Worm (Caenorhabditis elegans) whole organism, midembryonic: ENCODE measurements around the gene F43D2.7.

Experiments
- T22C8.4 ChIP-seq: fragments of 200-800 bp; sonication (Bioruptor generic); IDR thresholded peaks from 2 replicates; pipeline ENCODE4 v1.3.6; 2022; ENCODE audit warnings: missing genetic modification characterization, missing compliant biosample characterization
- cog-1 ChIP-seq: sonication (generic microtip); optimal IDR thresholded peaks from 2 replicates; lab custom pipeline; 2016; ENCODE audit warnings: missing genetic modification characterization, missing compliant biosample characterization
- flt-1 ChIP-seq: fragments of 200-800 bp; sonication (Bioruptor generic); IDR thresholded peaks from 2 replicates; pipeline ENCODE4 v1.3.6; 2022; ENCODE audit warnings: missing genetic modification characterization, missing compliant biosample characterization
- klf-2 ChIP-seq: fragments of 200-800 bp; sonication (Bioruptor generic); conservative IDR thresholded peaks from 2 replicates; pipeline ENCODE4 v1.3.6; 2022; ENCODE audit warnings: missing genetic modification reagents, missing genetic modification characterization, missing compliant biosample characterization
- med-1 ChIP-seq: sonication (generic microtip); optimal IDR thresholded peaks from 2 replicates; lab custom pipeline; 2017; ENCODE audit warnings: missing genetic modification characterization, mild to moderate bottlenecking, missing compliant biosample characterization, antibody characterized with exemption, missing genetic modification reagents; ENCODE audit not compliant: insufficient read depth
- ref-1 ChIP-seq: fragments of 200-800 bp; sonication (Bioruptor generic); conservative IDR thresholded peaks from 2 replicates; pipeline ENCODE4 v1.3.6; 2022; ENCODE audit warnings: missing genetic modification reagents, missing genetic modification characterization, missing compliant biosample characterization
- tab-1 ChIP-seq: fragments of 200-800 bp; sonication (Bioruptor generic); IDR thresholded peaks from 2 replicates; pipeline ENCODE4 v1.3.6; 2022; ENCODE audit warnings: missing genetic modification characterization, missing compliant biosample characterization
- ztf-23 ChIP-seq: fragments of 200-800 bp; sonication (Bioruptor generic); IDR thresholded peaks from 2 replicates; pipeline ENCODE4 v1.3.6; 2022; ENCODE audit warnings: missing genetic modification reagents, missing genetic modification characterization, missing compliant biosample characterization
- ztf-29 ChIP-seq: fragments of 200-800 bp; sonication (Bioruptor generic); IDR thresholded peaks from 2 replicates; pipeline ENCODE4 v1.3.6; 2022; ENCODE audit warnings: missing genetic modification reagents, missing genetic modification characterization, missing compliant biosample characterization

Gene F43D2.7

DNA sequence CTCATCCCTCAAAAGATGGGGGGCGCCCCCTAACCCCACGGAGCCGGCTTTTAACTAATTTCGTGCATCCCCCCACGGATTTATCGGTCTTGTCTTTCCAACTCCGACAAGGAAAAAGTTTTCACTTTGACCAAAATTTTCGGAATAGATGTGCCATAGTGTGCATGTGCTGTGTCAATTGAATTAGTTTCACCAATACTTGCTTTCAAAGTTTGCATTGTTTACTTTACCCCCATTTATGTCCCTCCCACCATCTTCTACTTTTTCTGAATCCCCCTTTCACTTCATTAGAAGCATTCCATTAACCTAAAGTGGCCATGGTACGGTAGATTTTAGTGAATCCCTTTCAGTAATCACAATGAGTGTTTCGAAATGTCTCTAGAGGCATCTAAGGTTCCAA is 22.3 kb downstream of the F43D2.7 start:
- no peak for TF ChIP-seq tab-1 (GFP tag; lab: Robert Waterston, UW)
- TF ChIP-seq klf-2: no peak
- TF ChIP-seq cog-1: no peak
- no peak for TF ChIP-seq flt-1 (GFP tag; lab: Robert Waterston, UW)
- no peak for TF ChIP-seq ref-1 (GFP tag; lab: Robert Waterston, UW)
- TF ChIP-seq ztf-23 (GFP tag; lab: Robert Waterston, UW): no peak

DNA sequence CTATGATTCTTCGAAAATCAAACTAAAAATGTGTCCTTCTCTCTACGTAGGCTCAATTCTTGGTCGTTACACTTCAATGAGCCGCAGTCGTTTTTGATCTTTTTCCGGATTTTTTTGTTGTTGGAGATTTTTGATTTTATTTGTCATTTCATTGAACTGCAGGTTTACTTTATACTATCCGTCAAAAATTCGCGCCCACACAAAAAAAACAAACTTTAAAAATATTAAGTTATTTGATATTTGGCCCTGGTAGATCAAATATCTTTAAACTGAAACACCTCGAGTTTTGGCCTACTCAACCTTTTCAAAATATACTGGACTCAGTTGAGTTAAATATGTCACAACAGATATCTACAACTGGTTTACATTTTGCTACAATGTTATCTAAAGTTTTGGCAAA is 24.3 kb downstream of the F43D2.7 start:
- TF ChIP-seq flt-1 (GFP tag; lab: Robert Waterston, UW) (no peak), klf-2 (no peak), T22C8.4 (GFP tag; lab: Robert Waterston, UW) (no peak), ztf-23 (GFP tag; lab: Robert Waterston, UW) (no peak), cog-1 (no peak), tab-1 (GFP tag; lab: Robert Waterston, UW) (no peak), med-1 (GFP tag; lab: Kevin White, UChicago) (no peak), ref-1 (GFP tag; lab: Robert Waterston, UW) (no peak)

DNA sequence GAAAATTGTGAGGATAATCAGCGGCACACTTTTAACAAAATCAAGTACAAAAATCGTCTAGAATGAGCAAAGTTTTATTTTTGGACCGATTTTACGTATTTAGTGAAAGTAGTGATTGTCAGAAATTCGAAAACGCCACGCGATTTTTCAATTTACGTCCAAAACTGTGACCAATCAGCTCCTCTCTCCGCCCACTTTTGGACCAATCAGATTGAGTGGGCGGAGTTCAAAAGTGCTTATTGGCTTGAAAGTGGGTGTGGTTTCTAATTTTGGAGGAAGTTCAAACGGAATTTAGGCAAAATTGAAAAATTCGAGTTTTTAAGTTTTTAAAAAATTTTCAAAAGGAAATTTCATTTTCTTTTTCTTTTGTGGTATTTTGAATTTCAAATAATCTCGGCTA is 25.5 kb downstream of the F43D2.7 start:
- no peak for TF ChIP-seq ztf-29 (GFP tag; lab: Robert Waterston, UW)
- no peak for TF ChIP-seq ref-1 (GFP tag; lab: Robert Waterston, UW)
- no peak for TF ChIP-seq ztf-23 (GFP tag; lab: Robert Waterston, UW)
- no peak for TF ChIP-seq flt-1 (GFP tag; lab: Robert Waterston, UW)
- TF ChIP-seq med-1 (GFP tag; lab: Kevin White, UChicago): no peak
- TF ChIP-seq T22C8.4 (GFP tag; lab: Robert Waterston, UW): no peak
- no peak for TF ChIP-seq cog-1
- TF ChIP-seq tab-1 (GFP tag; lab: Robert Waterston, UW): no peak
- TF ChIP-seq klf-2: no peak

DNA sequence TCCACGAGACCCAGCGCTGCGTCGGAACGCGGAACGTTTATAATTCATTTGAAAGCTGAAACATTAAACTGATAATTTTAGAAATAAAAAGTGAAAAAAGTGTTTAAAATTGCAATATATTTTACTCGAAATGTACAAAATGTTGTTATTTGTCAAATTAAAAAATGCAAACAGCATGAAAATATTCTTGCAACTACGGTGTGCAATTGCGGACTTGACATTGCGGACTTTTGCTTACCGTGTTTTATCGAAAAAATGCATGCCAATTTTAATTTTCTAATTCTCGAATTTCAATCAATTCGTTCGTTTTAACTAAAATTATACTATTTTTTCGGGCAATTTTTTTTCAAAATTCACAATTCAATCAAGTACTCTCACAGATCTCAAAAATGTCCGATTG is 27.8 kb downstream of the F43D2.7 start, which contains the start of the genes R11H6.5 and ccnk-1:
TSS of gene R11H6.5 (minus strand) at position 55 of the 400 bp plus-strand sequence.
TSS of gene ccnk-1 (plus strand) at position 381 of the 400 bp plus-strand sequence.
- TF ChIP-seq cog-1 (no peak), tab-1 (GFP tag; lab: Robert Waterston, UW) (no peak), med-1 (GFP tag; lab: Kevin White, UChicago) (no peak), klf-2 (no peak), ztf-23 (GFP tag; lab: Robert Waterston, UW) (no peak), flt-1 (GFP tag; lab: Robert Waterston, UW) (no peak), ref-1 (GFP tag; lab: Robert Waterston, UW) (no peak), T22C8.4 (GFP tag; lab: Robert Waterston, UW) (no peak), ztf-29 (GFP tag; lab: Robert Waterston, UW) (no peak)

- TF ChIP-seq ref-1 (GFP tag; lab: Robert Waterston, UW) (no peak), ztf-29 (GFP tag; lab: Robert Waterston, UW) (no peak), med-1 (GFP tag; lab: Kevin White, UChicago) (no peak), klf-2 (no peak), tab-1 (GFP tag; lab: Robert Waterston, UW) (no peak), T22C8.4 (GFP tag; lab: Robert Waterston, UW) (no peak), ztf-23 (GFP tag; lab: Robert Waterston, UW) (no peak)
Observed at ce11 chrV:14610781-14611180, 29.2 kb downstream of the F43D2.7 start.

ce11 chrV:14609643-14610042 is 30.3 kb downstream of the F43D2.7 start, which contains the start of gene R11H6.4:
TSS of gene R11H6.4 (plus strand) at chrV:14609943.
- TF ChIP-seq klf-2 (no peak), T22C8.4 (GFP tag; lab: Robert Waterston, UW) (no peak), cog-1 (no peak), ztf-23 (GFP tag; lab: Robert Waterston, UW) (no peak), ref-1 (GFP tag; lab: Robert Waterston, UW) (no peak), ztf-29 (GFP tag; lab: Robert Waterston, UW) (no peak), tab-1 (GFP tag; lab: Robert Waterston, UW) (no peak), flt-1 (GFP tag; lab: Robert Waterston, UW) (no peak), med-1 (GFP tag; lab: Kevin White, UChicago) (no peak)

DNA sequence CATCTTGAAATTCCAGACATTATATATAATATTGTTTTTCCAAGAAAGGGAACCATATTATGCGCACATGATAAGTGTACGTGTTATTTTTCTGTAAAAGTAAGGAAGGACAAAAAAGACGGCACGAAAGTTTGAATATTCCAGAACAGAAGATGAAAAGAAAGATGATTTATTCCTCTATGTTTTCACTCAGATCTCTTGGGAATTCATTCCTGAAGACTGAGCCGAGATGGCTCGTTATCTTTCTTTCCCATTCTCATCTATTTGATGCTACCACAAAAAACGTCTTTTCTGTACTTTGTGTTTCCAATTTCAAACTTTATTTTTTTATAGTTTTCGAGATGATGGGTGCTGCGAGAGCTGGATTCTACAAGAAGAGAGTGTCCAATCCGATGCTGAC is 36.2 kb downstream of the F43D2.7 start:
- TF ChIP-seq ztf-23 (GFP tag; lab: Robert Waterston, UW) (no peak), ref-1 (GFP tag; lab: Robert Waterston, UW) (no peak), klf-2 (no peak), T22C8.4 (GFP tag; lab: Robert Waterston, UW) (no peak), flt-1 (GFP tag; lab: Robert Waterston, UW) (no peak), ztf-29 (GFP tag; lab: Robert Waterston, UW) (no peak), med-1 (GFP tag; lab: Kevin White, UChicago) (no peak), tab-1 (GFP tag; lab: Robert Waterston, UW) (no peak), cog-1 (no peak)

ce11 chrV:14599972-14600371 is 40.0 kb downstream of the F43D2.7 start, which contains the start of gene glb-22:
TSS of gene glb-22 (plus strand) at chrV:14600272.
- TF ChIP-seq tab-1 (GFP tag; lab: Robert Waterston, UW) (no peak), ref-1 (GFP tag; lab: Robert Waterston, UW) (no peak), flt-1 (GFP tag; lab: Robert Waterston, UW) (no peak), med-1 (GFP tag; lab: Kevin White, UChicago) (no peak), ztf-23 (GFP tag; lab: Robert Waterston, UW) (no peak), ztf-29 (GFP tag; lab: Robert Waterston, UW) (no peak), klf-2 (no peak), T22C8.4 (GFP tag; lab: Robert Waterston, UW) (no peak), cog-1 (no peak)

DNA sequence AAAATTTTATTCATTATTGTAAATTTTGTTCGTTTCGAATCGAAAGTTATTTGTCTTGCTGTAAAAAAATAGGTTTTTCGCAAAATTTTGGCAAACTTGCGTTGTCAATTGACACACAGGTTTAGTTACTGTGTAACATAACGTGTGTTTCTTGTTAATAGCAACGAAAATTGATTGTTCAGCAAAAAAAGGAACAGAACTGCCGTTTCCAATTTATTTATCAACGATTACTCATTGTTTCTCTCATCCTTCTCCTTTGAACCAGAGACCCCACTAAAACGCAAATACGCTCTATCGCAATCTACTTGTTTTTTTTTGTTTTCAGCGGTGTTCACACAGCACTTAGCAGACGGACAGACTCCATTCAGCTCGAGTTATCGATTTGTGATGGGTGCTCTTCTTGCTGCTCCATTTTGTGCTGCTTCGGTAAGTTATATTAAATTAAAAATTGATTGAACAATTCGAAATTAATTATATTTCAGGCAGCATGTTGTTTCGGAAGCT is 42.2 kb downstream of the F43D2.7 start, which contains the start of gene R11H6.2:
TSS of gene R11H6.2 (plus strand) at position 326 of the 504 bp plus-strand sequence.
- TF ChIP-seq flt-1 (GFP tag; lab: Robert Waterston, UW) (no peak), med-1 (GFP tag; lab: Kevin White, UChicago) (no peak), tab-1 (GFP tag; lab: Robert Waterston, UW) (no peak), T22C8.4 (GFP tag; lab: Robert Waterston, UW) (no peak), klf-2 (no peak), ztf-29 (GFP tag; lab: Robert Waterston, UW) (no peak), ref-1 (GFP tag; lab: Robert Waterston, UW) (no peak), ztf-23 (GFP tag; lab: Robert Waterston, UW) (no peak)
